Fruit fly (Drosophila melanogaster) whole organism, prepupa: ENCODE results near the gene CG32727.
A peak's percentile ranks its signal among the peaks of the same experiment; 100 is the strongest.

Source experiments
- Blimp-1 ChIP-seq: fragments of 200-800 bp; sonication (Bioruptor generic); optimal IDR thresholded peaks from 3 replicates; lab custom pipeline; 2017; ENCODE audit warnings: missing biosample characterization, missing genetic modification characterization, mild to moderate bottlenecking, moderate library complexity, missing genetic modification reagents
- CG10631 ChIP-seq: fragments of 200-800 bp; sonication (Bioruptor generic); optimal IDR thresholded peaks from 2 replicates; lab custom pipeline; 2016; ENCODE audit warnings: missing biosample characterization, missing genetic modification characterization
- CG11294 ChIP-seq: fragments of 200-800 bp; sonication (Bioruptor generic); IDR thresholded peaks from 2 replicates; pipeline ENCODE4 v1.3.6; 2022; ENCODE audit warnings: missing biosample characterization, missing genetic modification characterization
- CG11762 ChIP-seq: fragments of 200-800 bp; sonication (Bioruptor generic); optimal IDR thresholded peaks from 3 replicates; lab custom pipeline; 2016; ENCODE audit warnings: missing biosample characterization, missing genetic modification characterization; ENCODE audit not compliant: insufficient read depth
- CG11902 ChIP-seq: fragments of 200-800 bp; sonication (Bioruptor generic); optimal IDR thresholded peaks from 3 replicates; lab custom pipeline; 2016; ENCODE audit warnings: missing biosample characterization, missing genetic modification characterization
- CG1621 ChIP-seq: fragments of 200-800 bp; sonication (Bioruptor generic); optimal IDR thresholded peaks from 3 replicates; lab custom pipeline; 2018; ENCODE audit warnings: missing biosample characterization, mild to moderate bottlenecking, missing genetic modification characterization
- CG16779 ChIP-seq: fragments of 200-800 bp; sonication (Bioruptor generic); optimal IDR thresholded peaks from 3 replicates; lab custom pipeline; 2017; ENCODE audit warnings: missing biosample characterization, mild to moderate bottlenecking, missing genetic modification characterization
- CG3032 ChIP-seq: fragments of 200-800 bp; optimal IDR thresholded peaks from 2 replicates; lab custom pipeline; 2019; ENCODE audit warnings: missing biosample characterization, mild to moderate bottlenecking, missing genetic modification characterization, moderate library complexity
- CG31627 ChIP-seq: fragments of 200-800 bp; sonication (Bioruptor generic); optimal IDR thresholded peaks from 3 replicates; lab custom pipeline; 2016; ENCODE audit warnings: missing biosample characterization, missing genetic modification characterization
- CG34406 ChIP-seq: fragments of 200-800 bp; sonication (Bioruptor generic); optimal IDR thresholded peaks from 3 replicates; lab custom pipeline; 2016; ENCODE audit warnings: missing biosample characterization, missing genetic modification characterization
- CG6163 ChIP-seq: fragments of 200-800 bp; sonication (Bioruptor generic); IDR thresholded peaks from 3 replicates; pipeline ENCODE4 v1.3.6; 2022; ENCODE audit warnings: missing biosample characterization, missing genetic modification characterization
- CG6276 ChIP-seq: fragments of 200-800 bp; sonication (Bioruptor generic); optimal IDR thresholded peaks from 2 replicates; lab custom pipeline; 2017; ENCODE audit warnings: missing biosample characterization, mild to moderate bottlenecking, missing genetic modification characterization
- CG6854 ChIP-seq: fragments of 200-800 bp; sonication (Bioruptor generic); optimal IDR thresholded peaks from 2 replicates; lab custom pipeline; 2017; ENCODE audit warnings: missing biosample characterization, mild to moderate bottlenecking, missing genetic modification characterization
- CG7368 ChIP-seq: fragments of 200-800 bp; sonication (Bioruptor generic); optimal IDR thresholded peaks from 3 replicates; lab custom pipeline; 2016; ENCODE audit warnings: missing biosample characterization, missing genetic modification characterization
- CG8119 ChIP-seq: fragments of 200-800 bp; sonication (Bioruptor generic); IDR thresholded peaks from 3 replicates; pipeline ENCODE4 v1.3.6; 2022; ENCODE audit warnings: missing biosample characterization, missing genetic modification characterization
- CG8632 ChIP-seq: fragments of 200-800 bp; sonication (Bioruptor generic); optimal IDR thresholded peaks from 3 replicates; lab custom pipeline; 2016; ENCODE audit warnings: missing biosample characterization, missing genetic modification characterization
- Eip75B ChIP-seq: fragments of 200-800 bp; sonication (Bioruptor generic); optimal IDR thresholded peaks from 3 replicates; lab custom pipeline; 2016; ENCODE audit warnings: missing biosample characterization, missing genetic modification characterization
- Eip78C ChIP-seq: fragments of 200-800 bp; sonication (Bioruptor generic); peaks from one replicate; lab custom pipeline; 2016; ENCODE audit warnings: missing biosample characterization, missing genetic modification characterization
- Eip93F ChIP-seq: fragments of 200-800 bp; sonication (Bioruptor generic); optimal IDR thresholded peaks from 2 replicates; lab custom pipeline; 2016; ENCODE audit warnings: missing biosample characterization, mild to moderate bottlenecking, missing genetic modification characterization
- Ets21C ChIP-seq: fragments of 200-800 bp; sonication (Bioruptor generic); optimal IDR thresholded peaks from 3 replicates; lab custom pipeline; 2016; ENCODE audit warnings: missing biosample characterization, missing genetic modification characterization
- Ets96B ChIP-seq: fragments of 200-800 bp; optimal IDR thresholded peaks from 2 replicates; lab custom pipeline; 2019; ENCODE audit warnings: missing biosample characterization, mild to moderate bottlenecking, missing genetic modification characterization, moderate library complexity
- Gug ChIP-seq: fragments of 200-800 bp; sonication (Bioruptor generic); IDR thresholded peaks from 2 replicates; pipeline ENCODE4 v1.3.6; 2022; ENCODE audit warnings: missing biosample characterization, missing genetic modification characterization
- Hr38 ChIP-seq: sonication (Bioruptor generic); optimal IDR thresholded peaks from 2 replicates; lab custom pipeline; 2016; ENCODE audit warnings: missing biosample characterization, missing genetic modification characterization
- Hr39 ChIP-seq: fragments of 200-800 bp; sonication (Bioruptor generic); optimal IDR thresholded peaks from 2 replicates; lab custom pipeline; 2016; ENCODE audit warnings: missing biosample characterization, missing genetic modification characterization
- Hr4 ChIP-seq: fragments of 200-800 bp; sonication (Bioruptor generic); optimal IDR thresholded peaks from 3 replicates; lab custom pipeline; 2016; ENCODE audit warnings: missing biosample characterization, missing genetic modification characterization
- Met ChIP-seq: fragments of 200-800 bp; sonication (Bioruptor generic); optimal IDR thresholded peaks from 3 replicates; lab custom pipeline; 2016; ENCODE audit warnings: missing biosample characterization, missing genetic modification characterization
- OdsH ChIP-seq: fragments of 200-800 bp; sonication (Bioruptor generic); optimal IDR thresholded peaks from 3 replicates; lab custom pipeline; 2016; ENCODE audit warnings: missing biosample characterization, missing genetic modification characterization
- Sox102F ChIP-seq: fragments of 200-800 bp; sonication (Bioruptor generic); optimal IDR thresholded peaks from 2 replicates; lab custom pipeline; 2016; ENCODE audit warnings: missing biosample characterization, mild to moderate bottlenecking, missing genetic modification characterization
- Sox15 ChIP-seq: fragments of 200-800 bp; sonication (Bioruptor generic); optimal IDR thresholded peaks from 3 replicates; lab custom pipeline; 2016; ENCODE audit warnings: missing biosample characterization, missing genetic modification characterization
- achi ChIP-seq: fragments of 200-800 bp; sonication (Bioruptor generic); optimal IDR thresholded peaks from 3 replicates; lab custom pipeline; 2016; ENCODE audit warnings: missing biosample characterization, missing genetic modification characterization
- cyc ChIP-seq: fragments of 200-800 bp; sonication (Bioruptor generic); optimal IDR thresholded peaks from 3 replicates; lab custom pipeline; 2016; ENCODE audit warnings: missing biosample characterization, missing genetic modification characterization
- dsx ChIP-seq: fragments of 200-800 bp; optimal IDR thresholded peaks from 3 replicates; lab custom pipeline; 2019; ENCODE audit warnings: missing biosample characterization, mild to moderate bottlenecking, missing genetic modification characterization, moderate library complexity; ENCODE audit not compliant: poor library complexity, severe bottlenecking
- esn ChIP-seq: fragments of 200-800 bp; sonication (Bioruptor generic); optimal IDR thresholded peaks from 2 replicates; lab custom pipeline; 2016; ENCODE audit warnings: missing biosample characterization, mild to moderate bottlenecking, missing genetic modification characterization, moderate library complexity
- fd59A ChIP-seq: fragments of 200-800 bp; sonication (Bioruptor generic); optimal IDR thresholded peaks from 2 replicates; lab custom pipeline; 2017; ENCODE audit warnings: missing biosample characterization, mild to moderate bottlenecking, missing genetic modification characterization, missing genetic modification reagents
- fkh ChIP-seq: fragments of 200-800 bp; sonication (Bioruptor generic); optimal IDR thresholded peaks from 3 replicates; lab custom pipeline; 2017; ENCODE audit warnings: missing biosample characterization, mild to moderate bottlenecking, missing genetic modification characterization, moderate library complexity
- lz ChIP-seq: fragments of 200-800 bp; sonication (Bioruptor generic); optimal IDR thresholded peaks from 3 replicates; lab custom pipeline; 2016; ENCODE audit warnings: missing biosample characterization, missing genetic modification characterization
- net ChIP-seq: fragments of 200-800 bp; sonication (Bioruptor generic); optimal IDR thresholded peaks from 3 replicates; lab custom pipeline; 2016; ENCODE audit warnings: missing biosample characterization, missing genetic modification characterization
- pdm3 ChIP-seq: fragments of 200-800 bp; sonication (Bioruptor generic); optimal IDR thresholded peaks from 3 replicates; lab custom pipeline; 2016; ENCODE audit warnings: missing biosample characterization, missing genetic modification characterization
- salr ChIP-seq, 2 experiments: fragments of 200-800 bp; sonication (Bioruptor generic); optimal IDR thresholded peaks; 3 replicates each; lab custom pipeline; 2016 to 2018; ENCODE audit warnings: missing biosample characterization in 2 of 2, missing genetic modification characterization in 2 of 2, mild to moderate bottlenecking in 1 of 2
- spab ChIP-seq: fragments of 200-800 bp; sonication (Bioruptor generic); optimal IDR thresholded peaks from 2 replicates; lab custom pipeline; 2017; ENCODE audit warnings: missing biosample characterization, mild to moderate bottlenecking, missing genetic modification characterization, missing genetic modification reagents
- svp ChIP-seq: fragments of 200-800 bp; sonication (Bioruptor generic); peaks from one replicate; lab custom pipeline; 2016; ENCODE audit warnings: missing biosample characterization, missing genetic modification characterization
- topi ChIP-seq: fragments of 200-800 bp; sonication (Bioruptor generic); optimal IDR thresholded peaks from 3 replicates; lab custom pipeline; 2016; ENCODE audit warnings: missing biosample characterization, missing genetic modification characterization

The CG32727 gene

DNA sequence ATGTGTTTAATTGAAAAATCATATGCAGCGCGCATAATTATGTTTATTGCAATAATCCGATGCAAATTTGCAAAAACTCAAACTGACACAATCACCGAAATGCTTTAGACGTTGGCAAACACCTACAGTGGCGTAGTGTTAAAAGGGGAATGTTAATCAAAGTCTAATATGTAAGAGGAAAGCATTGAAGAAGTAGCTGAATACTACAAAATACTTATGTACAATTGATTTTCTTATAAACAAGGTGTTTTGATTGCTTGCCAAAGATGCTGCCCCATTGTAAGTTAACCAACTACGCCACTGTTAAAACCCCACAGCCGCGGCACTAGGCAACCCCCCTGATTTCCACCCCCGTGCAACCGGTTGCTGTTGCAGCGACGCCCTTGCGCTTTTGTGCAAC is 27.4 kb upstream of the CG32727 start (continued):
- TF ChIP-seq dsx (GFP tag; lab: Kevin White, UChicago) (peak; percentile 16), Met (GFP tag; lab: Kevin White, UChicago) (peak; percentile 3), fkh (GFP tag; lab: Kevin White, UChicago) (no peak), Gug (no peak), CG6854 (no peak), CG3032 (peak; percentile 37), Ets21C (GFP tag; lab: Kevin White, UChicago) (peak; percentile 6)

DNA sequence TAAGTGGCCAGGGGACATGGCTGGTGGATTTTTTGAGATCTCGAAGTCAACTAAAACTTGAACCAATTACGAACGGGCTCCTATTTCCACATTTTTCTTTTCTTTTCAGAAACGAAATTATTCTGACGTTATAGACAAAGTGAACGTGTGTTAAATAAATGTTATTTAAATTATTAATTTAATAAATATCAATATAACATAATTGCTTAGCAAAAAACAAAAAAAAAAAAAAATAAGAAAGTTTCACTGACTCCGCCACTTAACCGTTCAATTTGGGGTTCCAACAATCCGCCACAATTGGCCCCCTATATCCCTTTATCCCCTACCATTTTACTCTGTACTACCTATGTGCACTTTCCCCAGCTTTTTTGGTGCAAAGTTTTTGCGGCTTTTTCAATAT is 24.1 kb upstream of the CG32727 start, which contains the start of gene CG42781:
TSS of gene CG42781 (minus strand) at position 101 of the 400 bp plus-strand sequence.
- TF ChIP-seq Ets96B (no peak), pdm3 (GFP tag; lab: Kevin White, UChicago) (no peak), Hr38 (GFP tag; lab: Kevin White, UChicago) (no peak), spab (GFP tag; lab: Kevin White, UChicago) (no peak), Eip93F (no peak), lz (GFP tag; lab: Kevin White, UChicago) (no peak), CG10631 (GFP tag; lab: Kevin White, UChicago) (no peak)
- TF ChIP-seq, all 60 proteins: peak for 0

DNA sequence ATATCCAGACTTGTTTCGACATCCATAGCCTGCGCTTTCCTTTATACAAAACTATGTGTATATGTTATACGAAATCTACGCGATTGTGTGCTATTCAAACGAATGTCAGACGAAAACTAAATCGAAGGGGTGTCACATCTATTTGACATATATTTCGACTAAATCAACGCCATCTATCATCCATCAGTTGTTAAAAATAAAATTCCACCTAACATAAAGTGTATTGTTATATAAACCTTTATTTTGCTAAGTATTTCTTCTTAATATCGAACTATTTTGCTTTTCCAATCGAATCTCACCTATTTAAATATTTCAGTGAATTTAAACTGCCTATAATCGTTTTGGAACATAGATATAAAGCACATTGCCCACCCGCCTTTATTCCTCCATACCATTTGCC is 3.9 kb upstream of the CG32727 start, which contains the start of gene CG15035:
TSS of gene CG15035 (minus strand) at position 101 of the 400 bp plus-strand sequence.
- TF ChIP-seq Blimp-1 (GFP tag; lab: Kevin White, UChicago), result no peak
- no peak for TF ChIP-seq salr (GFP tag; optimal IDR thresholded peaks at IDR 0.05; lab: Kevin White, UChicago)
- TF ChIP-seq Sox15 (GFP tag; lab: Kevin White, UChicago), result no peak
- no peak for TF ChIP-seq CG6276 (GFP tag; lab: Kevin White, UChicago)
- no peak for TF ChIP-seq fkh (GFP tag; lab: Kevin White, UChicago)
- TF ChIP-seq CG8632 (GFP tag; lab: Kevin White, UChicago), result no peak
- no peak for TF ChIP-seq CG34406 (GFP tag; lab: Kevin White, UChicago)
- no peak for TF ChIP-seq OdsH (GFP tag; lab: Kevin White, UChicago)
- TF ChIP-seq fd59A (GFP tag; lab: Kevin White, UChicago), result no peak
- TF ChIP-seq CG1621, result no peak
- TF ChIP-seq Eip75B (GFP tag; lab: Kevin White, UChicago), result no peak
- no peak for TF ChIP-seq Ets21C (GFP tag; lab: Kevin White, UChicago)
- no peak for TF ChIP-seq CG31627
- TF ChIP-seq CG8119, result no peak

DNA sequence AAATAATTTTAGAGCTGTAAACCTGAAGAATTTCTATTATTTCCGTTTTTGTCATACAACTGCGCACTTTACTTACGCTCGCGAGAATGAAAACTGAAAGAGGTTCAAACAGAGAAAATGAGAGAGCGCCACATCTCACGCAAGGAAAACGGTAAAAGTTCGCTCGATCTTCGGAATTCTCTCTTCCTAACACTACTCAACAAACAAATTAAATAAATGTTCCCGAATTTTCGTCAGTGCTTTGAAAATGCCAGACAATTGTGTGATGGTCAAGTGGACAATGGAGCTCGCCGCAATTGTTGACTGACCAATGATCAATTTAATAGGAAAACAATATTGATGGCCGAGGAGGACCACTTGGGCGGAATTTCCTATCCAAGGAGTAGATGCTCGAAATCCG is 1.3 kb upstream of the CG32727 start, which contains the start of gene CG1677:
TSS of gene CG1677 (minus strand) at position 101 of the 400 bp plus-strand sequence.
- TF ChIP-seq achi (GFP tag; lab: Kevin White, UChicago) (no peak), Sox102F (GFP tag; lab: Kevin White, UChicago) (no peak), Eip78C (no peak), CG8632 (GFP tag; lab: Kevin White, UChicago) (no peak)

DNA sequence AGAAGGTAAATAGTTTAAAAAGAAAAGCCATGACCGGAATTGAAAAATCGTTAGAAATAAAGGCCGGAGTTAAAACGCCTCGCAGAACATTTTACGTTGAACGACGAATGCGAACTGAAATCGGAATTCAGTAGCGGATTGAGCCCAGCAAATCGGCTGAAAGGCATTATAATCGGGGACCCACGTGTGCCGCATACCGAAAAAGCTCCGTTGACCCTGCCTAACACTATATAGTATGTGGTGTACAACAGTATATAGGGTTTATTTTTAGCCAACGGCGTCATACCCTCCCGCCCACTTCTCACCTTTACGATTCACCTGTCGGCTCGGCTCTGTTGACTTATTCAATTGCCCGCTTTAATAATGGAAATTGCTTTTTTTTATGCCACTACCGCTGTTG is 4.8 kb downstream of the CG32727 start, which contains the start of gene CG42246:
TSS of gene CG42246 (minus strand) at position 101 of the 400 bp plus-strand sequence.
- no peak for TF ChIP-seq pdm3 (GFP tag; lab: Kevin White, UChicago)
- TF ChIP-seq esn, result no peak
- TF ChIP-seq spab (GFP tag; lab: Kevin White, UChicago), result no peak
- TF ChIP-seq Eip93F, result no peak
- TF ChIP-seq CG1621, result no peak
- TF ChIP-seq CG11902 (GFP tag; lab: Kevin White, UChicago), result no peak

DNA sequence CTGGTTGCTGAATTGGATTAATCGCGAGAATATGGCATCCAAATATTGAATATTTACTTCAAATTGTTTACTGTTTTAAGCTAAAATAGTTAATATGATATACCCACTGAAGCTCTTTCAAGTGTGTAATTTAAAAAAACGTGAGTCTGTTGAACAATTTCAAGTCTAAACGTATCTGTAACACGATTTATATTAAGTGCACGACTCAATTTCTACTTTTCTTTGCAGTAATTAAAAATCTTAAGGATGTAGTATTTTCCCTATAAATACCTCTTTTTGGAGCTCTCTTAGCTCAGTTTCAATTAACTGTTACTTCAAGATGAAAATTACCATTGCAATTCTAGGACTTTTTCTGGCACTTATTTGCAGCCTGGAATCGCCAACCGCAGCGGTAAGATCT is 5.4 kb downstream of the CG32727 start, which contains the start of gene CG42704:
TSS of gene CG42704 (plus strand) at position 301 of the 400 bp plus-strand sequence.
- TF ChIP-seq CG6276 (GFP tag; lab: Kevin White, UChicago) (no peak), CG7368 (GFP tag; lab: Kevin White, UChicago) (no peak), achi (GFP tag; lab: Kevin White, UChicago) (no peak), CG11294 (GFP tag; lab: Robert Waterston, UW) (no peak), CG3032 (no peak), fd59A (GFP tag; lab: Kevin White, UChicago) (no peak), CG11762 (GFP tag; lab: Kevin White, UChicago) (no peak), CG6163 (GFP tag; lab: Robert Waterston, UW) (no peak), Hr39 (GFP tag; lab: Kevin White, UChicago) (no peak), topi (GFP tag; lab: Kevin White, UChicago) (no peak), svp (GFP tag; lab: Kevin White, UChicago) (no peak), Ets21C (GFP tag; lab: Kevin White, UChicago) (no peak), Gug (no peak), CG16779 (tag; lab: Kevin White, UChicago) (no peak), cyc (GFP tag; lab: Kevin White, UChicago) (no peak), CG10631 (GFP tag; lab: Kevin White, UChicago) (no peak), Hr4 (GFP tag; lab: Kevin White, UChicago) (no peak), CG34406 (GFP tag; lab: Kevin White, UChicago) (no peak), net (GFP tag; lab: Kevin White, UChicago) (no peak)
